Worm (Caenorhabditis elegans) whole organism, mixed stage, embryonic: Measurements from ENCODE around the gene nhr-71.

Experiments used
- M03D4.4 ChIP-seq: sonication (generic microtip); optimal IDR thresholded peaks from 2 replicates; lab custom pipeline; 2017; ENCODE audit warnings: mild to moderate bottlenecking, missing genetic modification characterization, missing compliant biosample characterization
- bed-3 ChIP-seq: fragments of 200-800 bp; sonication (Bioruptor generic); optimal IDR thresholded peaks from 3 replicates; lab custom pipeline; 2018; ENCODE audit warnings: mild to moderate bottlenecking, missing genetic modification characterization, moderate library complexity, missing compliant biosample characterization
- blmp-1 ChIP-seq: fragments of 150-350 bp; optimal IDR thresholded peaks from 2 replicates; lab custom pipeline; 2014; ENCODE audit warnings: missing biosample characterization, missing genetic modification characterization
- ceh-39 ChIP-seq: fragments of 150-350 bp; optimal IDR thresholded peaks from 2 replicates; lab custom pipeline; 2014; ENCODE audit warnings: missing biosample characterization, missing genetic modification characterization
- ceh-43 ChIP-seq: fragments of 200-800 bp; sonication (Bioruptor generic); optimal IDR thresholded peaks from 2 replicates; lab custom pipeline; 2018; ENCODE audit warnings: mild to moderate bottlenecking, missing genetic modification characterization, moderate library complexity, missing compliant biosample characterization
- ces-1 ChIP-seq: fragments of 150-350 bp; optimal IDR thresholded peaks from 2 replicates; lab custom pipeline; 2014; ENCODE audit warnings: missing biosample characterization, missing genetic modification reagents, missing genetic modification characterization
- drap-1 ChIP-seq: fragments of 200-800 bp; sonication (Bioruptor generic); optimal IDR thresholded peaks from 3 replicates; lab custom pipeline; 2018; ENCODE audit warnings: mild to moderate bottlenecking, missing genetic modification characterization, missing compliant biosample characterization
- elt-1 ChIP-seq: sonication (generic microtip); optimal IDR thresholded peaks from 2 replicates; lab custom pipeline; 2017; ENCODE audit warnings: missing genetic modification characterization, mild to moderate bottlenecking, missing compliant biosample characterization, antibody characterized with exemption, moderate library complexity, borderline replicate concordance; ENCODE audit not compliant: insufficient read depth
- elt-3 ChIP-seq: fragments of 150-350 bp; optimal IDR thresholded peaks from 2 replicates; lab custom pipeline; 2014; ENCODE audit warnings: missing biosample characterization, missing genetic modification characterization
- flh-1 ChIP-seq: fragments of 200-800 bp; sonication (Bioruptor generic); optimal IDR thresholded peaks from 2 replicates; lab custom pipeline; 2018; ENCODE audit warnings: mild to moderate bottlenecking, missing genetic modification characterization, moderate library complexity, missing compliant biosample characterization
- ham-2 ChIP-seq: fragments of 200-800 bp; sonication (Bioruptor generic); optimal IDR thresholded peaks from 2 replicates; lab custom pipeline; 2018; ENCODE audit warnings: mild to moderate bottlenecking, missing genetic modification characterization, missing compliant biosample characterization
- hlh-1 ChIP-seq: fragments of 150-350 bp; optimal IDR thresholded peaks from 2 replicates; lab custom pipeline; 2014; ENCODE audit warnings: missing biosample characterization, missing genetic modification reagents, missing genetic modification characterization
- lin-13 ChIP-seq: fragments of 150-350 bp; optimal IDR thresholded peaks from 2 replicates; lab custom pipeline; 2014; ENCODE audit warnings: missing biosample characterization, missing genetic modification characterization
- mab-5 ChIP-seq: fragments of 150-350 bp; optimal IDR thresholded peaks from 2 replicates; lab custom pipeline; 2014; ENCODE audit warnings: missing biosample characterization, missing genetic modification characterization
- mep-1 ChIP-seq: fragments of 150-350 bp; optimal IDR thresholded peaks from 2 replicates; lab custom pipeline; 2017; ENCODE audit warnings: missing biosample characterization, missing genetic modification reagents, missing genetic modification characterization, inconsistent platforms
- mls-2 ChIP-seq: sonication (generic microtip); optimal IDR thresholded peaks from 2 replicates; lab custom pipeline; 2016; ENCODE audit warnings: mild to moderate bottlenecking, missing genetic modification characterization, moderate library complexity, missing compliant biosample characterization
- nhr-12 ChIP-seq: fragments of 150-350 bp; optimal IDR thresholded peaks from 2 replicates; lab custom pipeline; 2014; ENCODE audit warnings: missing biosample characterization, missing genetic modification characterization
- nhr-2 ChIP-seq: fragments of 150-350 bp; optimal IDR thresholded peaks from 2 replicates; lab custom pipeline; 2014; ENCODE audit warnings: missing biosample characterization, missing genetic modification characterization
- nhr-237 ChIP-seq: fragments of 150-350 bp; optimal IDR thresholded peaks from 2 replicates; lab custom pipeline; 2014; ENCODE audit warnings: missing biosample characterization, missing genetic modification characterization
- nhr-28 ChIP-seq: fragments of 150-350 bp; optimal IDR thresholded peaks from 2 replicates; lab custom pipeline; 2014; ENCODE audit warnings: missing biosample characterization, missing genetic modification characterization
- nhr-76 ChIP-seq: sonication (generic microtip); optimal IDR thresholded peaks from 2 replicates; lab custom pipeline; 2017; ENCODE audit warnings: missing biosample characterization, missing genetic modification characterization
- pha-4 ChIP-seq: fragments of 150-350 bp; optimal IDR thresholded peaks from 2 replicates; lab custom pipeline; 2018; ENCODE audit warnings: missing biosample characterization, missing genetic modification reagents, missing genetic modification characterization
- sem-2 ChIP-seq: fragments of 200-800 bp; sonication (Bioruptor generic); optimal IDR thresholded peaks from 2 replicates; lab custom pipeline; 2018; ENCODE audit warnings: mild to moderate bottlenecking, missing genetic modification characterization, missing compliant biosample characterization
- snpc-4 ChIP-seq: fragments of 150-350 bp; optimal IDR thresholded peaks from 2 replicates; lab custom pipeline; 2014; ENCODE audit warnings: missing biosample characterization, missing genetic modification characterization
- sptf-1 ChIP-seq: sonication (generic microtip); optimal IDR thresholded peaks from 2 replicates; lab custom pipeline; 2017; ENCODE audit warnings: mild to moderate bottlenecking, missing genetic modification characterization, moderate library complexity, missing compliant biosample characterization
- tbx-8 ChIP-seq: fragments of 200-800 bp; sonication (Bioruptor generic); optimal IDR thresholded peaks from 2 replicates; lab custom pipeline; 2018; ENCODE audit warnings: mild to moderate bottlenecking, missing genetic modification characterization, moderate library complexity, missing compliant biosample characterization
- unc-120 ChIP-seq: sonication (generic microtip); optimal IDR thresholded peaks from 2 replicates; lab custom pipeline; 2017; ENCODE audit warnings: missing genetic modification characterization, missing compliant biosample characterization; ENCODE audit not compliant: poor library complexity, severe bottlenecking
- unc-39 ChIP-seq: fragments of 150-350 bp; optimal IDR thresholded peaks from 2 replicates; lab custom pipeline; 2014; ENCODE audit warnings: missing biosample characterization, missing genetic modification characterization
- unc-62 ChIP-seq: fragments of 150-350 bp; optimal IDR thresholded peaks from 2 replicates; lab custom pipeline; 2014; ENCODE audit warnings: missing biosample characterization, missing genetic modification reagents, missing genetic modification characterization
- zip-8 ChIP-seq: fragments of 150-350 bp; optimal IDR thresholded peaks from 2 replicates; lab custom pipeline; 2014; ENCODE audit warnings: missing biosample characterization, missing genetic modification characterization

nhr-71 gene

ce11 chrX:13702923-13703322, 44.2 kb upstream of the nhr-71 start:
- peak; percentile 75 for TF ChIP-seq ces-1 (GFP tag; lab: Kevin White, UChicago)
- no peak for TF ChIP-seq unc-120 (tag; lab: Kevin White, UChicago)
- TF ChIP-seq snpc-4 (tag; lab: Kevin White, UChicago): no peak

- TF ChIP-seq nhr-76 (tag; lab: Kevin White, UChicago): no peak
- TF ChIP-seq nhr-237 (tag; lab: Kevin White, UChicago): no peak
- no peak for TF ChIP-seq zip-8 (tag; lab: Kevin White, UChicago)
- no peak for TF ChIP-seq mep-1
- no peak for TF ChIP-seq nhr-2 (tag; lab: Kevin White, UChicago)
- TF ChIP-seq ham-2 (GFP tag; lab: Kevin White, UChicago): no peak
- no peak for TF ChIP-seq tbx-8
- TF ChIP-seq sptf-1 (tag; lab: Kevin White, UChicago): no peak
- no peak for TF ChIP-seq unc-120 (tag; lab: Kevin White, UChicago)
- no peak for TF ChIP-seq ces-1 (GFP tag; lab: Kevin White, UChicago)
- TF ChIP-seq M03D4.4 (tag; lab: Kevin White, UChicago): no peak
- no peak for TF ChIP-seq snpc-4 (tag; lab: Kevin White, UChicago)
- TF ChIP-seq ceh-39 (tag; lab: Kevin White, UChicago): no peak
- TF ChIP-seq hlh-1 (tag; lab: Kevin White, UChicago): no peak
- TF ChIP-seq elt-3 (tag; lab: Kevin White, UChicago): no peak
- no peak for TF ChIP-seq bed-3 (GFP tag; lab: Kevin White, UChicago)
- no peak for TF ChIP-seq nhr-28 (tag; lab: Kevin White, UChicago)
These were observed 40.5 kb upstream of the nhr-71 start, which contains the start of gene K02D3.1 for ce11 chrX:13706607-13707006. Gene K02D3.1, plus strand, starts transcription at chrX:13706907.

- TF ChIP-seq nhr-12 (tag; lab: Kevin White, UChicago): no peak
- TF ChIP-seq mep-1: no peak
- no peak for TF ChIP-seq drap-1 (GFP tag; lab: Kevin White, UChicago)
- TF ChIP-seq unc-39 (tag; lab: Kevin White, UChicago): no peak
- TF ChIP-seq hlh-1 (tag; lab: Kevin White, UChicago): no peak
- no peak for TF ChIP-seq blmp-1 (tag; lab: Kevin White, UChicago)
- no peak for TF ChIP-seq flh-1 (GFP tag; lab: Kevin White, UChicago)
- TF ChIP-seq elt-1 (tag; lab: Kevin White, UChicago): no peak
- TF ChIP-seq nhr-76 (tag; lab: Kevin White, UChicago): no peak
- TF ChIP-seq pha-4: no peak
- no peak for TF ChIP-seq sem-2 (GFP tag; lab: Kevin White, UChicago)
- no peak for TF ChIP-seq M03D4.4 (tag; lab: Kevin White, UChicago)
- no peak for TF ChIP-seq mab-5
- no peak for TF ChIP-seq zip-8 (tag; lab: Kevin White, UChicago)
- TF ChIP-seq unc-120 (tag; lab: Kevin White, UChicago): no peak
- TF ChIP-seq ceh-39 (tag; lab: Kevin White, UChicago): no peak
- no peak for TF ChIP-seq ham-2 (GFP tag; lab: Kevin White, UChicago)
These were observed 38.1 kb upstream of the nhr-71 start for ce11 chrX:13709060-13709459.

- TF ChIP-seq lin-13 (tag; lab: Kevin White, UChicago) (no peak), snpc-4 (tag; lab: Kevin White, UChicago) (no peak), sptf-1 (tag; lab: Kevin White, UChicago) (no peak), elt-1 (tag; lab: Kevin White, UChicago) (no peak), mab-5 (no peak), ham-2 (GFP tag; lab: Kevin White, UChicago) (no peak), ceh-43 (GFP tag; lab: Kevin White, UChicago) (no peak), unc-62 (no peak)
These were observed 35.2 kb upstream of the nhr-71 start, which contains the start of gene K02D3.2 for ce11 chrX:13711909-13712308. Gene K02D3.2, minus strand, starts transcription at chrX:13712009.

ce11 chrX:13712992-13713391, 34.1 kb upstream of the nhr-71 start:
- no peak for TF ChIP-seq ceh-43 (GFP tag; lab: Kevin White, UChicago)
- TF ChIP-seq blmp-1 (tag; lab: Kevin White, UChicago): no peak
- TF ChIP-seq ham-2 (GFP tag; lab: Kevin White, UChicago): no peak
- TF ChIP-seq sptf-1 (tag; lab: Kevin White, UChicago): no peak
- no peak for TF ChIP-seq flh-1 (GFP tag; lab: Kevin White, UChicago)
- TF ChIP-seq mls-2: no peak
- no peak for TF ChIP-seq nhr-2 (tag; lab: Kevin White, UChicago)
- no peak for TF ChIP-seq bed-3 (GFP tag; lab: Kevin White, UChicago)
- no peak for TF ChIP-seq nhr-237 (tag; lab: Kevin White, UChicago)
- TF ChIP-seq drap-1 (GFP tag; lab: Kevin White, UChicago): no peak
- TF ChIP-seq zip-8 (tag; lab: Kevin White, UChicago): no peak
- TF ChIP-seq, all 35 proteins: peak for 0
